Worm (Caenorhabditis elegans): ENCODE measurements around the gene F43H9.4.

ce11 chrV:7980993-7981595 lies 45.4 kb upstream of the F43H9.4 start, which contains the start of gene F26D11.1:
- TF ChIP-seq ces-1 (GFP tag; optimal IDR thresholded peaks at IDR 0.05) (no peak), tbx-8 (GFP tag; optimal IDR thresholded peaks at IDR 0.05) (no peak), unc-62 (GFP tag; optimal IDR thresholded peaks at IDR 0.05) (no peak), elt-1 (tag; optimal IDR thresholded peaks at IDR 0.05; ENCODE audit: borderline replicate concordance, insufficient read depth) (no peak), elt-3 (tag; optimal IDR thresholded peaks at IDR 0.05) (no peak), nhr-12 (tag; optimal IDR thresholded peaks at IDR 0.05) (no peak), ham-2 (GFP tag; optimal IDR thresholded peaks at IDR 0.05) (no peak), mls-2 (tag; optimal IDR thresholded peaks at IDR 0.05) (no peak), mab-5 (tag; optimal IDR thresholded peaks at IDR 0.05) (no peak), nhr-237 (tag; optimal IDR thresholded peaks at IDR 0.05) (no peak)
